Fruit fly (Drosophila melanogaster): ENCODE measurements around the gene CG32109.

dm6 chr3L:12705377-12705776, 39.8 kb upstream of the CG32109 start:
- TF ChIP-seq CG2129 (GFP tag; IDR thresholded peaks at IDR 0.05; ENCODE audit: partially characterized antibody) (no peak), gfzf (GFP tag; optimal IDR thresholded peaks at IDR 0.05) (no peak)
